Fruit fly (Drosophila melanogaster) whole organism, embryonic: ENCODE measurements around the gene CG17163.

Experiments used
- Adf1 ChIP-seq: fragments of 200-800 bp; sonication (Bioruptor generic); IDR thresholded peaks from 2 replicates; pipeline ENCODE4 v1.3.6; 2022; ENCODE audit warnings: missing biosample characterization, missing genetic modification characterization
- Antp ChIP-seq: fragments of 200-800 bp; sonication (Bioruptor generic); optimal IDR thresholded peaks from 3 replicates; lab custom pipeline; 2016; ENCODE audit warnings: missing biosample characterization, missing genetic modification characterization
- BEAF-32 ChIP-seq: fragments of 200-800 bp; sonication (Bioruptor generic); optimal IDR thresholded peaks from 3 replicates; lab custom pipeline; 2017; ENCODE audit warnings: missing biosample characterization, missing genetic modification characterization, mild to moderate bottlenecking, moderate library complexity, missing genetic modification reagents
- CG10147 ChIP-seq: fragments of 200-800 bp; sonication (Bioruptor generic); optimal IDR thresholded peaks from 2 replicates; lab custom pipeline; 2019; ENCODE audit warnings: missing biosample characterization, mild to moderate bottlenecking, missing genetic modification characterization, moderate library complexity
- CG10366 ChIP-seq: fragments of 200-800 bp; sonication (Bioruptor generic); IDR thresholded peaks from 2 replicates; pipeline ENCODE4 v1.3.6; 2022; ENCODE audit warnings: missing biosample characterization, missing genetic modification characterization
- CG10431 ChIP-seq: fragments of 200-800 bp; sonication (Bioruptor generic); optimal IDR thresholded peaks from 3 replicates; lab custom pipeline; 2018; ENCODE audit warnings: missing biosample characterization, mild to moderate bottlenecking, missing genetic modification characterization
- CG11085 ChIP-seq: fragments of 200-800 bp; sonication (Bioruptor generic); IDR thresholded peaks from 2 replicates; pipeline ENCODE4 v1.3.6; 2022; ENCODE audit warnings: missing biosample characterization, missing genetic modification characterization
- CG11398 ChIP-seq: fragments of 200-800 bp; sonication (Bioruptor generic); optimal IDR thresholded peaks from 2 replicates; lab custom pipeline; 2016; ENCODE audit warnings: missing biosample characterization, missing genetic modification characterization
- CG11504 ChIP-seq: fragments of 200-800 bp; sonication (Bioruptor generic); optimal IDR thresholded peaks from 3 replicates; lab custom pipeline; 2019; ENCODE audit warnings: missing biosample characterization, mild to moderate bottlenecking, missing genetic modification characterization, moderate library complexity
- CG13287 ChIP-seq: fragments of 200-800 bp; sonication (Bioruptor generic); IDR thresholded peaks from 2 replicates; pipeline ENCODE4 v1.3.6; 2022; ENCODE audit warnings: missing biosample characterization, missing genetic modification characterization; ENCODE audit not compliant: partially characterized antibody
- CG14860 ChIP-seq: fragments of 200-800 bp; sonication (Bioruptor generic); IDR thresholded peaks from 3 replicates; pipeline ENCODE4 v1.3.6; 2022; ENCODE audit warnings: missing biosample characterization, missing genetic modification characterization; ENCODE audit not compliant: partially characterized antibody
- CG1647 ChIP-seq: fragments of 200-800 bp; sonication (Bioruptor generic); optimal IDR thresholded peaks from 3 replicates; lab custom pipeline; 2016; ENCODE audit warnings: missing biosample characterization, missing genetic modification characterization
- CG2116 ChIP-seq: fragments of 200-800 bp; sonication (Bioruptor generic); optimal IDR thresholded peaks from 3 replicates; lab custom pipeline; 2018; ENCODE audit warnings: missing biosample characterization, mild to moderate bottlenecking, missing genetic modification characterization
- CG2120 ChIP-seq: fragments of 200-800 bp; sonication (Bioruptor generic); optimal IDR thresholded peaks from 3 replicates; lab custom pipeline; 2016; ENCODE audit warnings: missing biosample characterization, missing genetic modification characterization
- CG2129 ChIP-seq: fragments of 200-800 bp; sonication (Bioruptor generic); IDR thresholded peaks from 2 replicates; pipeline ENCODE4 v1.3.6; 2022; ENCODE audit warnings: missing biosample characterization, missing genetic modification characterization; ENCODE audit not compliant: partially characterized antibody
- CG31365 ChIP-seq: fragments of 200-800 bp; sonication (Bioruptor generic); optimal IDR thresholded peaks from 2 replicates; lab custom pipeline; 2018; ENCODE audit warnings: missing biosample characterization, mild to moderate bottlenecking, missing genetic modification characterization
- CG3281 ChIP-seq: fragments of 200-800 bp; sonication (Bioruptor generic); optimal IDR thresholded peaks from 3 replicates; lab custom pipeline; 2017; ENCODE audit warnings: missing biosample characterization, mild to moderate bottlenecking, missing genetic modification characterization
- CG6254 ChIP-seq: fragments of 200-800 bp; sonication (Bioruptor generic); optimal IDR thresholded peaks from 3 replicates; lab custom pipeline; 2017; ENCODE audit warnings: mild to moderate bottlenecking, missing biosample characterization, missing genetic modification reagents, missing genetic modification characterization
- CG6654 ChIP-seq: fragments of 200-800 bp; sonication (Bioruptor generic); optimal IDR thresholded peaks from 2 replicates; lab custom pipeline; 2017; ENCODE audit warnings: missing biosample characterization, mild to moderate bottlenecking, missing genetic modification characterization
- CHES-1-like ChIP-seq: fragments of 200-800 bp; sonication (Bioruptor generic); optimal IDR thresholded peaks from 2 replicates; lab custom pipeline; 2016; ENCODE audit warnings: missing biosample characterization, missing genetic modification characterization
- Doc2 ChIP-seq: fragments of 200-800 bp; sonication (Bioruptor generic); IDR thresholded peaks from 2 replicates; pipeline ENCODE4 v1.3.6; 2022; ENCODE audit warnings: missing biosample characterization, missing genetic modification characterization
- Doc3 ChIP-seq: fragments of 200-800 bp; sonication (Bioruptor generic); IDR thresholded peaks from 3 replicates; pipeline ENCODE4 v1.3.6; 2022; ENCODE audit warnings: missing biosample characterization, missing genetic modification characterization; ENCODE audit not compliant: partially characterized antibody
- H2.0 ChIP-seq: fragments of 200-800 bp; sonication (Bioruptor generic); IDR thresholded peaks from 2 replicates; pipeline ENCODE4 v1.3.6; 2022; ENCODE audit warnings: missing biosample characterization, missing genetic modification characterization
- HLH4C ChIP-seq: fragments of 200-800 bp; sonication (Bioruptor generic); IDR thresholded peaks from 3 replicates; pipeline ENCODE4 v1.3.6; 2022; ENCODE audit warnings: missing biosample characterization, missing genetic modification characterization; ENCODE audit not compliant: partially characterized antibody
- Hr51 ChIP-seq, 2 experiments: fragments of 200-800 bp; sonication (Bioruptor generic); optimal IDR thresholded peaks; 2 replicates in 1 of 2; 3 replicates in 1 of 2; lab custom pipeline; 2016 to 2018; ENCODE audit warnings: missing biosample characterization in 2 of 2, missing genetic modification characterization in 2 of 2, mild to moderate bottlenecking in 1 of 2, moderate library complexity in 1 of 2
- Lpt ChIP-seq: fragments of >200 bp; optimal IDR thresholded peaks from 2 replicates; lab custom pipeline; 2018; ENCODE audit warnings: missing biosample characterization, missing genetic modification characterization
- Max ChIP-seq: fragments of 200-800 bp; sonication (Bioruptor generic); optimal IDR thresholded peaks from 2 replicates; lab custom pipeline; 2016; ENCODE audit warnings: missing biosample characterization, mild to moderate bottlenecking, missing genetic modification characterization
- Myb ChIP-seq: fragments of 200-800 bp; sonication (Bioruptor generic); optimal IDR thresholded peaks from 2 replicates; lab custom pipeline; 2016; ENCODE audit warnings: missing biosample characterization, missing genetic modification characterization
- NfI ChIP-seq: fragments of 200-800 bp; sonication (Bioruptor generic); optimal IDR thresholded peaks from 3 replicates; lab custom pipeline; 2018; ENCODE audit warnings: missing biosample characterization, mild to moderate bottlenecking, missing genetic modification characterization, moderate library complexity
- Oaz ChIP-seq: fragments of 200-800 bp; sonication (Bioruptor generic); IDR thresholded peaks from 2 replicates; pipeline ENCODE4 v1.3.6; 2022; ENCODE audit warnings: missing biosample characterization, missing genetic modification characterization
- PHDP ChIP-seq: fragments of 200-800 bp; sonication (Bioruptor generic); optimal IDR thresholded peaks from 3 replicates; lab custom pipeline; 2018; ENCODE audit warnings: missing biosample characterization, mild to moderate bottlenecking, missing genetic modification characterization, moderate library complexity
- Sox100B ChIP-seq: fragments of 200-800 bp; sonication (Bioruptor generic); optimal IDR thresholded peaks from 3 replicates; lab custom pipeline; 2018; ENCODE audit warnings: missing biosample characterization, mild to moderate bottlenecking, missing genetic modification characterization
- Spps ChIP-seq: fragments of 200-800 bp; sonication (Bioruptor generic); optimal IDR thresholded peaks from 2 replicates; lab custom pipeline; 2018; ENCODE audit warnings: missing biosample characterization, mild to moderate bottlenecking, missing genetic modification characterization
- Sry-β ChIP-seq: fragments of 200-800 bp; sonication (Bioruptor generic); optimal IDR thresholded peaks from 2 replicates; lab custom pipeline; 2018; ENCODE audit warnings: missing biosample characterization, mild to moderate bottlenecking, missing genetic modification characterization, moderate library complexity
- amos ChIP-seq: fragments of 200-800 bp; sonication (Bioruptor generic); IDR thresholded peaks from 2 replicates; pipeline ENCODE4 v1.3.6; 2022; ENCODE audit warnings: missing biosample characterization, missing genetic modification characterization; ENCODE audit not compliant: partially characterized antibody
- bcd ChIP-seq: fragments of 200-800 bp; sonication (Bioruptor generic); optimal IDR thresholded peaks from 2 replicates; lab custom pipeline; 2017; ENCODE audit warnings: missing biosample characterization, mild to moderate bottlenecking, missing genetic modification characterization
- cato ChIP-seq: fragments of 200-800 bp; sonication (Bioruptor generic); optimal IDR thresholded peaks from 2 replicates; lab custom pipeline; 2016; ENCODE audit warnings: missing biosample characterization, missing genetic modification characterization, borderline replicate concordance
- eve ChIP-seq, 2 experiments: fragments of >200 bp; optimal IDR thresholded peaks; 2 replicates each; lab custom pipeline; 2017; ENCODE audit warnings: missing biosample characterization in 2 of 2, missing genetic modification characterization in 2 of 2
- gfzf ChIP-seq: fragments of 200-800 bp; sonication (Bioruptor generic); optimal IDR thresholded peaks from 2 replicates; lab custom pipeline; 2016; ENCODE audit warnings: missing biosample characterization, mild to moderate bottlenecking, missing genetic modification characterization, moderate library complexity
- grn ChIP-seq: fragments of 200-800 bp; sonication (Bioruptor generic); optimal IDR thresholded peaks from 3 replicates; lab custom pipeline; 2017; ENCODE audit warnings: missing biosample characterization, missing genetic modification characterization
- ham ChIP-seq: fragments of 200-800 bp; sonication (Bioruptor generic); IDR thresholded peaks from 2 replicates; pipeline ENCODE4 v1.3.6; 2022; ENCODE audit warnings: missing biosample characterization, missing genetic modification characterization
- hkb ChIP-seq, 2 experiments: fragments of 200-800 bp in 1 of 2; fragments of >200 bp in 1 of 2; sonication (Bioruptor generic) in 1 of 2; IDR thresholded peaks in 1 of 2; optimal IDR thresholded peaks in 1 of 2; 2 replicates each; pipeline versions ENCODE4 v1.3.6 to Lab custom; 2017 to 2022; ENCODE audit warnings: missing biosample characterization in 1 of 2, missing genetic modification characterization in 1 of 2
- ind ChIP-seq: fragments of 200-800 bp; sonication (Bioruptor generic); optimal IDR thresholded peaks from 3 replicates; lab custom pipeline; 2016; ENCODE audit warnings: missing biosample characterization, missing genetic modification characterization
- jigr1 ChIP-seq: fragments of 200-800 bp; sonication (Bioruptor generic); IDR thresholded peaks from 3 replicates; pipeline ENCODE4 v1.3.6; 2022; ENCODE audit warnings: missing biosample characterization, missing genetic modification characterization
- lbe ChIP-seq: fragments of 200-800 bp; sonication (Bioruptor generic); optimal IDR thresholded peaks from 2 replicates; lab custom pipeline; 2016; ENCODE audit warnings: missing biosample characterization, mild to moderate bottlenecking, missing genetic modification characterization
- mld ChIP-seq: fragments of 200-800 bp; sonication (Bioruptor generic); IDR thresholded peaks from 3 replicates; pipeline ENCODE4 v1.3.6; 2022; ENCODE audit warnings: missing biosample characterization, missing genetic modification characterization; ENCODE audit not compliant: partially characterized antibody
- run ChIP-seq: fragments of 200-800 bp; sonication (Bioruptor generic); optimal IDR thresholded peaks from 3 replicates; lab custom pipeline; 2018; ENCODE audit warnings: missing biosample characterization, mild to moderate bottlenecking, missing genetic modification characterization
- sens-2 ChIP-seq: fragments of 200-800 bp; sonication (Bioruptor generic); IDR thresholded peaks from 2 replicates; pipeline ENCODE4 v1.3.6; 2022; ENCODE audit warnings: missing biosample characterization, missing genetic modification characterization
- ssp ChIP-seq: fragments of 200-800 bp; sonication (Bioruptor generic); IDR thresholded peaks from 2 replicates; pipeline ENCODE4 v1.3.6; 2022; ENCODE audit warnings: missing biosample characterization, missing genetic modification characterization

Gene CG17163

DNA sequence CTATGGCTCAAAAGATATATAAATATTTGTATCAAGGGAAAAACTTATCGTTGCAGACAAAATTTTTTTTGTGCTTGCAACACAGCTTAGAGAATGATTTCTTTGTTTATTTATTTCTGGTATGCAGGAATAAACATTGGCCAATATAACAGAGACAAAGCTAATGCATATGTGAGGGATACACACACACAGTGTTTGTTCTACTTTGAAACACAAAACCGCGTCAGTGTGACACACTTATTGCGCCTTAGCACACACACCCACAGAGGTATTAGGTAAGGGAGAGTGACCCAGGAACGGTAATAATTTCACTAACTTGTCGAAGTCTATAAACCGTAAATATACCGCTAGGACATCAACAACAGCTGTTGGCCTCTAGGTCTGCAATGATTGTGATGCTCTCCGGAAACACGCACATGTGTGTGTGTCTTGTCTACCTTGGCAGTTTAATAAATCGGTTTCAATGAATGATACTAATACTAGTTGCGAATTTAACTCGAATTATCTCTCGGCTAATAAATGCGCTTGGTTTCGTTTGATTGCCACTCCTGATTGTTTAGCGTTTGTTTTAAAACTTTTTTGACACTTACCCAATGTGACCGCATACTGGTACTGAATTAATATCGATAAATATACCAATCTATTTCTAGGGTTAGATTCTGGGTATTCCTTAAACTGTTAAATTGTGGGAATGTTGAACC is 13.8 kb upstream of the CG17163 start, which contains the start of gene CG17162 (continued):
- TF ChIP-seq CG11504 (tag; lab: Kevin White, UChicago) (no peak), Hr51 (GFP tag; optimal IDR thresholded peaks at IDR 0.05; lab: Kevin White, UChicago) (no peak), grn (GFP tag; lab: Kevin White, UChicago) (no peak), hkb (optimal IDR thresholded peaks at IDR 0.05; lab: Kevin White, UChicago) (no peak), hkb (GFP tag; IDR thresholded peaks at IDR 0.05; lab: Robert Waterston, UW) (no peak), PHDP (tag; lab: Kevin White, UChicago) (no peak), CG11398 (GFP tag; lab: Kevin White, UChicago) (no peak), CG14860 (GFP tag; lab: Robert Waterston, UW) (no peak), sens-2 (no peak), Doc2 (GFP tag; lab: Robert Waterston, UW) (no peak), bcd (GFP tag; lab: Kevin White, UChicago) (no peak), Lpt (GFP tag; lab: Kevin White, UChicago) (no peak), CG2116 (GFP tag; lab: Kevin White, UChicago) (no peak), H2.0 (GFP tag; lab: Robert Waterston, UW) (no peak), CG1647 (GFP tag; lab: Kevin White, UChicago) (no peak), Sox100B (GFP tag; lab: Kevin White, UChicago) (no peak), CG10431 (no peak), CG10147 (GFP tag; lab: Kevin White, UChicago) (no peak), cato (GFP tag; lab: Kevin White, UChicago) (no peak), Adf1 (GFP tag; lab: Robert Waterston, UW) (no peak), Antp (GFP tag; lab: Kevin White, UChicago) (no peak), Sry-β (GFP tag; lab: Kevin White, UChicago) (no peak), Spps (tag; lab: Kevin White, UChicago) (no peak), CG2120 (GFP tag; lab: Kevin White, UChicago) (no peak), Myb (GFP tag; lab: Kevin White, UChicago) (peak; percentile 5), run (tag; lab: Kevin White, UChicago) (no peak), CG6254 (no peak), gfzf (GFP tag; lab: Kevin White, UChicago) (peak; percentile 58), CHES-1-like (GFP tag; lab: Kevin White, UChicago) (no peak), CG13287 (no peak), CG11085 (no peak), BEAF-32 (peak; percentile 23), Oaz (GFP tag; lab: Robert Waterston, UW) (no peak), CG31365 (tag; lab: Kevin White, UChicago) (no peak), Max (GFP tag; lab: Kevin White, UChicago) (no peak), CG3281 (GFP tag; lab: Kevin White, UChicago) (no peak), jigr1 (no peak), CG2129 (GFP tag; lab: Robert Waterston, UW) (no peak), HLH4C (GFP tag; lab: Robert Waterston, UW) (no peak), CG6654 (no peak), ind (GFP tag; lab: Kevin White, UChicago) (no peak), Doc3 (GFP tag; lab: Robert Waterston, UW) (no peak), mld (GFP tag; lab: Robert Waterston, UW) (no peak), CG10366 (no peak), amos (GFP tag; lab: Robert Waterston, UW) (0 out of 2 replicates have a peak, but pooled peaks have one; percentile 14), eve (GFP tag; optimal IDR thresholded peaks at IDR 0.05; lab: Kevin White, UChicago) (peak in 1 of 2 experiments; percentile 38), lbe (GFP tag; lab: Kevin White, UChicago) (no peak), ham (GFP tag; lab: Robert Waterston, UW) (no peak), NfI (GFP tag; lab: Kevin White, UChicago) (no peak), ssp (GFP tag; lab: Robert Waterston, UW) (peak; percentile 33)
